Fruit fly (Drosophila melanogaster) whole organism, prepupa: ENCODE data around the gene fabp.
A peak's percentile ranks its signal among the peaks of the same experiment; 100 is the strongest.

Source experiments
- CG10669 ChIP-seq: fragments of 200-800 bp; sonication (Bioruptor generic); optimal IDR thresholded peaks from 3 replicates; lab custom pipeline; 2018; ENCODE audit warnings: missing biosample characterization, mild to moderate bottlenecking, missing genetic modification characterization, moderate library complexity
- CG11294 ChIP-seq: fragments of 200-800 bp; sonication (Bioruptor generic); IDR thresholded peaks from 2 replicates; pipeline ENCODE4 v1.3.6; 2022; ENCODE audit warnings: missing biosample characterization, missing genetic modification characterization
- CG11762 ChIP-seq: fragments of 200-800 bp; sonication (Bioruptor generic); optimal IDR thresholded peaks from 3 replicates; lab custom pipeline; 2016; ENCODE audit warnings: missing biosample characterization, missing genetic modification characterization; ENCODE audit not compliant: insufficient read depth
- CG11902 ChIP-seq: fragments of 200-800 bp; sonication (Bioruptor generic); optimal IDR thresholded peaks from 3 replicates; lab custom pipeline; 2016; ENCODE audit warnings: missing biosample characterization, missing genetic modification characterization
- CG15336 ChIP-seq: fragments of 200-800 bp; sonication (Bioruptor generic); IDR thresholded peaks from 2 replicates; pipeline ENCODE4 v1.3.6; 2022; ENCODE audit warnings: missing biosample characterization, missing genetic modification characterization
- CG16779 ChIP-seq: fragments of 200-800 bp; sonication (Bioruptor generic); optimal IDR thresholded peaks from 3 replicates; lab custom pipeline; 2017; ENCODE audit warnings: missing biosample characterization, mild to moderate bottlenecking, missing genetic modification characterization
- CG3032 ChIP-seq: fragments of 200-800 bp; optimal IDR thresholded peaks from 2 replicates; lab custom pipeline; 2019; ENCODE audit warnings: missing biosample characterization, mild to moderate bottlenecking, missing genetic modification characterization, moderate library complexity
- CG31627 ChIP-seq: fragments of 200-800 bp; sonication (Bioruptor generic); optimal IDR thresholded peaks from 3 replicates; lab custom pipeline; 2016; ENCODE audit warnings: missing biosample characterization, missing genetic modification characterization
- CG3919 ChIP-seq: fragments of 200-800 bp; sonication (Bioruptor generic); optimal IDR thresholded peaks from 3 replicates; lab custom pipeline; 2016; ENCODE audit warnings: missing biosample characterization, missing genetic modification characterization
- CG6276 ChIP-seq: fragments of 200-800 bp; sonication (Bioruptor generic); optimal IDR thresholded peaks from 2 replicates; lab custom pipeline; 2017; ENCODE audit warnings: missing biosample characterization, mild to moderate bottlenecking, missing genetic modification characterization
- CG6792 ChIP-seq: fragments of 200-800 bp; sonication (Bioruptor generic); optimal IDR thresholded peaks from 3 replicates; lab custom pipeline; 2016; ENCODE audit warnings: missing biosample characterization, missing genetic modification characterization
- CG6808 ChIP-seq: fragments of 200-800 bp; sonication (Bioruptor generic); optimal IDR thresholded peaks from 3 replicates; lab custom pipeline; 2017; ENCODE audit warnings: missing biosample characterization, missing genetic modification characterization, mild to moderate bottlenecking, moderate library complexity, missing genetic modification reagents
- CG8119 ChIP-seq: fragments of 200-800 bp; sonication (Bioruptor generic); IDR thresholded peaks from 3 replicates; pipeline ENCODE4 v1.3.6; 2022; ENCODE audit warnings: missing biosample characterization, missing genetic modification characterization
- CG8319 ChIP-seq: fragments of 200-800 bp; sonication (Bioruptor generic); optimal IDR thresholded peaks from 3 replicates; lab custom pipeline; 2016; ENCODE audit warnings: missing biosample characterization, missing genetic modification characterization
- CG8632 ChIP-seq: fragments of 200-800 bp; sonication (Bioruptor generic); optimal IDR thresholded peaks from 3 replicates; lab custom pipeline; 2016; ENCODE audit warnings: missing biosample characterization, missing genetic modification characterization
- Eip78C ChIP-seq: fragments of 200-800 bp; sonication (Bioruptor generic); peaks from one replicate; lab custom pipeline; 2016; ENCODE audit warnings: missing biosample characterization, missing genetic modification characterization
- Eip93F ChIP-seq: fragments of 200-800 bp; sonication (Bioruptor generic); optimal IDR thresholded peaks from 2 replicates; lab custom pipeline; 2016; ENCODE audit warnings: missing biosample characterization, mild to moderate bottlenecking, missing genetic modification characterization
- Ets21C ChIP-seq: fragments of 200-800 bp; sonication (Bioruptor generic); optimal IDR thresholded peaks from 3 replicates; lab custom pipeline; 2016; ENCODE audit warnings: missing biosample characterization, missing genetic modification characterization
- Ets96B ChIP-seq: fragments of 200-800 bp; optimal IDR thresholded peaks from 2 replicates; lab custom pipeline; 2019; ENCODE audit warnings: missing biosample characterization, mild to moderate bottlenecking, missing genetic modification characterization, moderate library complexity
- Gug ChIP-seq: fragments of 200-800 bp; sonication (Bioruptor generic); IDR thresholded peaks from 2 replicates; pipeline ENCODE4 v1.3.6; 2022; ENCODE audit warnings: missing biosample characterization, missing genetic modification characterization
- Hr4 ChIP-seq: fragments of 200-800 bp; sonication (Bioruptor generic); optimal IDR thresholded peaks from 3 replicates; lab custom pipeline; 2016; ENCODE audit warnings: missing biosample characterization, missing genetic modification characterization
- Lpt ChIP-seq: fragments of 200-800 bp; sonication (Bioruptor generic); optimal IDR thresholded peaks from 3 replicates; lab custom pipeline; 2016; ENCODE audit warnings: missing biosample characterization, missing genetic modification characterization
- OdsH ChIP-seq: fragments of 200-800 bp; sonication (Bioruptor generic); optimal IDR thresholded peaks from 3 replicates; lab custom pipeline; 2016; ENCODE audit warnings: missing biosample characterization, missing genetic modification characterization
- Sox102F ChIP-seq: fragments of 200-800 bp; sonication (Bioruptor generic); optimal IDR thresholded peaks from 2 replicates; lab custom pipeline; 2016; ENCODE audit warnings: missing biosample characterization, mild to moderate bottlenecking, missing genetic modification characterization
- Sox14 ChIP-seq: fragments of 200-800 bp; sonication (Bioruptor generic); optimal IDR thresholded peaks from 3 replicates; lab custom pipeline; 2016; ENCODE audit warnings: missing biosample characterization, missing genetic modification characterization
- Sox15 ChIP-seq: fragments of 200-800 bp; sonication (Bioruptor generic); optimal IDR thresholded peaks from 3 replicates; lab custom pipeline; 2016; ENCODE audit warnings: missing biosample characterization, missing genetic modification characterization
- acj6 ChIP-seq: fragments of 200-800 bp; sonication (Bioruptor generic); optimal IDR thresholded peaks from 3 replicates; lab custom pipeline; 2016; ENCODE audit warnings: missing biosample characterization, missing genetic modification characterization
- cyc ChIP-seq: fragments of 200-800 bp; sonication (Bioruptor generic); optimal IDR thresholded peaks from 3 replicates; lab custom pipeline; 2016; ENCODE audit warnings: missing biosample characterization, missing genetic modification characterization
- dac ChIP-seq: fragments of 200-800 bp; sonication (Bioruptor generic); optimal IDR thresholded peaks from 2 replicates; lab custom pipeline; 2017; ENCODE audit warnings: missing biosample characterization, mild to moderate bottlenecking, missing genetic modification characterization
- dsx ChIP-seq: fragments of 200-800 bp; optimal IDR thresholded peaks from 3 replicates; lab custom pipeline; 2019; ENCODE audit warnings: missing biosample characterization, mild to moderate bottlenecking, missing genetic modification characterization, moderate library complexity; ENCODE audit not compliant: poor library complexity, severe bottlenecking
- eg ChIP-seq: fragments of 200-800 bp; sonication (Bioruptor generic); IDR thresholded peaks from 3 replicates; pipeline ENCODE4 v1.3.6; 2022; ENCODE audit warnings: missing biosample characterization, missing genetic modification characterization
- esn ChIP-seq: fragments of 200-800 bp; sonication (Bioruptor generic); optimal IDR thresholded peaks from 2 replicates; lab custom pipeline; 2016; ENCODE audit warnings: missing biosample characterization, mild to moderate bottlenecking, missing genetic modification characterization, moderate library complexity
- fd59A ChIP-seq: fragments of 200-800 bp; sonication (Bioruptor generic); optimal IDR thresholded peaks from 2 replicates; lab custom pipeline; 2017; ENCODE audit warnings: missing biosample characterization, mild to moderate bottlenecking, missing genetic modification characterization, missing genetic modification reagents
- fd85E ChIP-seq: fragments of 200-800 bp; sonication (Bioruptor generic); optimal IDR thresholded peaks from 3 replicates; lab custom pipeline; 2016; ENCODE audit warnings: missing biosample characterization, missing genetic modification characterization
- fkh ChIP-seq: fragments of 200-800 bp; sonication (Bioruptor generic); optimal IDR thresholded peaks from 3 replicates; lab custom pipeline; 2017; ENCODE audit warnings: missing biosample characterization, mild to moderate bottlenecking, missing genetic modification characterization, moderate library complexity
- lz ChIP-seq: fragments of 200-800 bp; sonication (Bioruptor generic); optimal IDR thresholded peaks from 3 replicates; lab custom pipeline; 2016; ENCODE audit warnings: missing biosample characterization, missing genetic modification characterization
- net ChIP-seq: fragments of 200-800 bp; sonication (Bioruptor generic); optimal IDR thresholded peaks from 3 replicates; lab custom pipeline; 2016; ENCODE audit warnings: missing biosample characterization, missing genetic modification characterization
- pdm3 ChIP-seq: fragments of 200-800 bp; sonication (Bioruptor generic); optimal IDR thresholded peaks from 3 replicates; lab custom pipeline; 2016; ENCODE audit warnings: missing biosample characterization, missing genetic modification characterization
- salr ChIP-seq, 2 experiments: fragments of 200-800 bp; sonication (Bioruptor generic); optimal IDR thresholded peaks; 3 replicates each; lab custom pipeline; 2016 to 2018; ENCODE audit warnings: missing biosample characterization in 2 of 2, missing genetic modification characterization in 2 of 2, mild to moderate bottlenecking in 1 of 2
- spab ChIP-seq: fragments of 200-800 bp; sonication (Bioruptor generic); optimal IDR thresholded peaks from 2 replicates; lab custom pipeline; 2017; ENCODE audit warnings: missing biosample characterization, mild to moderate bottlenecking, missing genetic modification characterization, missing genetic modification reagents
- ss ChIP-seq, 2 experiments: fragments of 200-800 bp; sonication (Bioruptor generic); optimal IDR thresholded peaks; 2 replicates in 1 of 2; 3 replicates in 1 of 2; lab custom pipeline; 2017 to 2018; ENCODE audit warnings: mild to moderate bottlenecking in 2 of 2, missing biosample characterization in 2 of 2, missing genetic modification characterization in 2 of 2, moderate library complexity in 1 of 2
- svp ChIP-seq: fragments of 200-800 bp; sonication (Bioruptor generic); peaks from one replicate; lab custom pipeline; 2016; ENCODE audit warnings: missing biosample characterization, missing genetic modification characterization
- topi ChIP-seq: fragments of 200-800 bp; sonication (Bioruptor generic); optimal IDR thresholded peaks from 3 replicates; lab custom pipeline; 2016; ENCODE audit warnings: missing biosample characterization, missing genetic modification characterization
- vri ChIP-seq: fragments of 200-800 bp; sonication (Bioruptor generic); optimal IDR thresholded peaks from 3 replicates; lab custom pipeline; 2016; ENCODE audit warnings: missing biosample characterization, mild to moderate bottlenecking, missing genetic modification characterization

fabp gene

DNA sequence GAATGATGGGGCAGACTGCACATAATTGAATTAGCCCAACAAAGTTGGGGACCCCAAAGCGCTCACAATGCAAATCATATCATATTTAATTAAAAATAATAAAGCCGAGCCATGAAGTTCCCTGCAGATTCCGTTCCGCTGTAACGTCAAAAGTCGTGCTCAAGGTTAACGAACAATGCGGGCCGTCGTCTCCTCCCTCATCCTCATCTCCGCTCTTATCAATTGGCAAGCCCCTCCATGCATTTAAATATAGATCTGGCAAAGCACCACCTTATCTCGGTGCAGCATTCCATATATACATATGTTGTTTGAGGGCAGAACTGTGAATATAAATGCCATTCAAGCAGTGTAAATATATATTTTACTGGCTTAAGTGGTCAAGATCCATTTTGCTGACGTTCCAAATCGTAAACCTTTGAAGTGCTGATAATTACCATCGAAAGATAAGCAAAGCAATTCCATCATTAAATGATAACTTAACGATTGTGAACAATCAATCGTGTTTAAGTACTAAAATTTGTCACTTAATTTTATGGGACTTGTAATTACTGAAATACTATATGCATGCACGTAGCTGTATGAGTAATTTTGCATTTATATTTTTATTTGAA is 2.0 kb downstream of the fabp start:
- no peak for TF ChIP-seq CG11762
- TF ChIP-seq svp (GFP tag; lab: Kevin White, UChicago), result peak; percentile 96
- TF ChIP-seq Eip78C (GFP tag; lab: Kevin White, UChicago), result peak; percentile 18
- peak; percentile 12 for TF ChIP-seq Eip93F (GFP tag; lab: Kevin White, UChicago)
- peak; percentile 32 for TF ChIP-seq vri (GFP tag; lab: Kevin White, UChicago)
- TF ChIP-seq Sox102F, result peak; percentile 0
- no peak for TF ChIP-seq acj6

- TF ChIP-seq Sox102F (no peak), CG6808 (GFP tag; lab: Kevin White, UChicago) (no peak), Sox14 (no peak), Lpt (GFP tag; lab: Kevin White, UChicago) (no peak), dsx (GFP tag; lab: Kevin White, UChicago) (no peak), spab (GFP tag; lab: Kevin White, UChicago) (no peak), CG8119 (GFP tag; lab: Robert Waterston, UW) (no peak), Gug (no peak), Eip93F (GFP tag; lab: Kevin White, UChicago) (no peak), topi (GFP tag; lab: Kevin White, UChicago) (no peak)
Measured at dm6 chr3R:11563147-11563546, 3.7 kb downstream of the fabp start.

dm6 chr3R:11562326-11563109 is 4.3 kb downstream of the fabp start:
- peak; percentile 92 for TF ChIP-seq spab (GFP tag; lab: Kevin White, UChicago)
- peak; percentile 94 for TF ChIP-seq CG10669 (GFP tag; lab: Kevin White, UChicago)
- peak; percentile 94 for TF ChIP-seq OdsH (GFP tag; lab: Kevin White, UChicago)
- peak; percentile 98 for TF ChIP-seq Eip78C (GFP tag; lab: Kevin White, UChicago)
- peak; percentile 95 for TF ChIP-seq CG11294 (GFP tag; lab: Robert Waterston, UW)
- TF ChIP-seq CG6808 (GFP tag; lab: Kevin White, UChicago), result peak; percentile 96
- peak; percentile 93 for TF ChIP-seq CG6792
- peak; percentile 83 for TF ChIP-seq fd59A
- peak; percentile 96 for TF ChIP-seq topi (GFP tag; lab: Kevin White, UChicago)
- peak; percentile 96 for TF ChIP-seq CG31627 (GFP tag; lab: Kevin White, UChicago)
- peak; percentile 95 for TF ChIP-seq lz (GFP tag; lab: Kevin White, UChicago)
- peak; percentile 91 for TF ChIP-seq CG16779 (tag; lab: Kevin White, UChicago)
- TF ChIP-seq pdm3 (GFP tag; lab: Kevin White, UChicago), result peak; percentile 95
- TF ChIP-seq CG15336 (GFP tag; lab: Robert Waterston, UW), result peak; percentile 87
- peak; percentile 90 for TF ChIP-seq CG6276 (GFP tag; lab: Kevin White, UChicago)
- peak; percentile 97 for TF ChIP-seq eg (GFP tag; lab: Robert Waterston, UW)
- TF ChIP-seq esn (GFP tag; lab: Kevin White, UChicago), result peak; percentile 96
- TF ChIP-seq CG8319 (GFP tag; lab: Kevin White, UChicago), result peak; percentile 95
- peak; percentile 94 for TF ChIP-seq dsx (GFP tag; lab: Kevin White, UChicago)
- TF ChIP-seq Sox15 (GFP tag; lab: Kevin White, UChicago), result peak; percentile 89
- peak; percentile 98 for TF ChIP-seq CG11762
- peak; percentile 80 to 88 for TF ChIP-seq salr (GFP tag; optimal IDR thresholded peaks at IDR 0.05; lab: Kevin White, UChicago)
- peak; percentile 95 for TF ChIP-seq Lpt (GFP tag; lab: Kevin White, UChicago)
- peak; percentile 93 for TF ChIP-seq net (GFP tag; lab: Kevin White, UChicago)
- peak; percentile 91 to 94 for TF ChIP-seq ss (GFP tag; optimal IDR thresholded peaks at IDR 0.05; lab: Kevin White, UChicago)
- TF ChIP-seq Ets21C (GFP tag; lab: Kevin White, UChicago), result peak; percentile 92
- peak; percentile 96 for TF ChIP-seq Sox102F
- peak; percentile 95 for TF ChIP-seq Sox14
- peak; percentile 95 for TF ChIP-seq fkh
- peak; percentile 97 for TF ChIP-seq CG3919 (GFP tag; lab: Kevin White, UChicago)
- peak; percentile 96 for TF ChIP-seq CG3032 (tag; lab: Kevin White, UChicago)
- TF ChIP-seq Ets96B (tag; lab: Kevin White, UChicago), result peak; percentile 94
- TF ChIP-seq fd85E (GFP tag; lab: Kevin White, UChicago), result peak; percentile 95
- peak; percentile 98 for TF ChIP-seq cyc
- peak; percentile 90 for TF ChIP-seq CG8632 (GFP tag; lab: Kevin White, UChicago)
- peak; percentile 92 for TF ChIP-seq Hr4
- TF ChIP-seq CG11902 (GFP tag; lab: Kevin White, UChicago), result peak; percentile 95
- TF ChIP-seq dac (GFP tag; lab: Kevin White, UChicago), result peak; percentile 74
